Worm (Caenorhabditis elegans) whole organism, L1 larva: ENCODE results near the gene R166.3.

Experiments used
- C04F5.9 ChIP-seq: sonication (generic microtip); optimal IDR thresholded peaks from 2 replicates; lab custom pipeline; 2016; ENCODE audit warnings: missing genetic modification characterization, missing compliant biosample characterization
- C34B4.2 ChIP-seq: sonication (generic microtip); optimal IDR thresholded peaks from 2 replicates; lab custom pipeline; 2017; ENCODE audit warnings: mild to moderate bottlenecking, missing genetic modification characterization, missing compliant biosample characterization
- Y116A8C.19 ChIP-seq: sonication (generic microtip); optimal IDR thresholded peaks from 2 replicates; lab custom pipeline; 2016; ENCODE audit warnings: missing compliant biosample characterization, missing genetic modification characterization, borderline replicate concordance
- ama-1 ChIP-seq: fragments of 150-350 bp; optimal IDR thresholded peaks from 2 replicates; lab custom pipeline; 2014
- ceh-63 ChIP-seq: fragments of 200-800 bp; sonication (Bioruptor generic); optimal IDR thresholded peaks from 2 replicates; lab custom pipeline; 2018; ENCODE audit warnings: mild to moderate bottlenecking, missing genetic modification characterization, missing compliant biosample characterization
- ceh-82 ChIP-seq, 3 experiments: fragments of 150-350 bp in 1 of 3; sonication (generic microtip) in 2 of 3; optimal IDR thresholded peaks; 2 replicates each; lab custom pipeline; 2014 to 2017; ENCODE audit warnings: missing biosample characterization in 3 of 3, missing genetic modification characterization in 3 of 3
- ceh-88 ChIP-seq: fragments of 200-800 bp; sonication (Bioruptor generic); IDR thresholded peaks from 2 replicates; pipeline ENCODE4 v1.3.6; 2022; ENCODE audit warnings: missing genetic modification characterization, missing compliant biosample characterization
- ces-1 ChIP-seq: fragments of 150-350 bp; optimal IDR thresholded peaks from 2 replicates; lab custom pipeline; 2014; ENCODE audit warnings: missing biosample characterization, missing genetic modification reagents, missing genetic modification characterization
- efl-1 ChIP-seq, 4 experiments: fragments of 150-350 bp; optimal IDR thresholded peaks in 3 of 4; peaks in 1 of 4; 1 replicate in 1 of 4; 2 replicates in 3 of 4; lab custom pipeline; 2014; ENCODE audit warnings: missing biosample characterization in 2 of 4, missing genetic modification characterization in 2 of 4, missing genetic modification reagents in 2 of 4
- egl-27 ChIP-seq, 2 experiments: fragments of 150-350 bp in 1 of 2; sonication (generic microtip); optimal IDR thresholded peaks; 3 replicates each; lab custom pipeline; 2017 to 2018; ENCODE audit warnings: missing biosample characterization in 2 of 2, missing genetic modification characterization in 2 of 2, missing genetic modification reagents in 2 of 2
- elt-3 ChIP-seq, 6 experiments: fragments of 150-350 bp in 1 of 6; sonication (generic microtip); optimal IDR thresholded peaks; 2 replicates each; lab custom pipeline; 2017 to 2018; ENCODE audit warnings: missing biosample characterization in 6 of 6, missing genetic modification characterization in 6 of 6, inconsistent platforms in 1 of 6
- fkh-4 ChIP-seq: sonication (generic microtip); optimal IDR thresholded peaks from 2 replicates; lab custom pipeline; 2016; ENCODE audit warnings: missing compliant biosample characterization, missing genetic modification characterization, borderline replicate concordance
- fkh-8 ChIP-seq: sonication (generic microtip); optimal IDR thresholded peaks from 2 replicates; lab custom pipeline; 2016; ENCODE audit warnings: mild to moderate bottlenecking, missing genetic modification characterization, missing compliant biosample characterization
- grh-1 ChIP-seq: fragments of 200-800 bp; sonication (Bioruptor generic); IDR thresholded peaks from 2 replicates; pipeline ENCODE4 v1.3.6; 2022; ENCODE audit warnings: missing genetic modification reagents, missing genetic modification characterization, missing compliant biosample characterization
- hlh-4 ChIP-seq: sonication (generic microtip); optimal IDR thresholded peaks from 2 replicates; lab custom pipeline; 2016; ENCODE audit warnings: mild to moderate bottlenecking, missing genetic modification characterization, missing compliant biosample characterization
- hpl-2 ChIP-seq: fragments of 150-350 bp; optimal IDR thresholded peaks from 2 replicates; lab custom pipeline; 2014; ENCODE audit warnings: missing biosample characterization, missing genetic modification reagents, missing genetic modification characterization
- isw-1 ChIP-seq: fragments of 200-800 bp; sonication (Bioruptor generic); IDR thresholded peaks from 2 replicates; pipeline ENCODE4 v1.3.6; 2022; ENCODE audit warnings: missing genetic modification characterization, missing compliant biosample characterization
- jun-1 ChIP-seq: fragments of 150-350 bp; optimal IDR thresholded peaks from 2 replicates; lab custom pipeline; 2014; ENCODE audit warnings: missing biosample characterization, missing genetic modification reagents, missing genetic modification characterization
- lin-13 ChIP-seq: fragments of 150-350 bp; optimal IDR thresholded peaks from 2 replicates; lab custom pipeline; 2014; ENCODE audit warnings: missing biosample characterization, missing genetic modification reagents, missing genetic modification characterization
- lin-14 ChIP-seq: fragments of 200-800 bp; sonication (Bioruptor generic); optimal IDR thresholded peaks from 2 replicates; lab custom pipeline; 2018; ENCODE audit warnings: mild to moderate bottlenecking, missing genetic modification characterization, moderate library complexity, missing compliant biosample characterization
- lin-15B ChIP-seq: fragments of 150-350 bp; sonication (generic microtip); optimal IDR thresholded peaks from 3 replicates; lab custom pipeline; 2014; ENCODE audit warnings: missing biosample characterization, missing genetic modification characterization
- lir-3 ChIP-seq: sonication (generic microtip); optimal IDR thresholded peaks from 2 replicates; lab custom pipeline; 2016; ENCODE audit warnings: mild to moderate bottlenecking, missing genetic modification characterization, moderate library complexity, missing compliant biosample characterization; ENCODE audit not compliant: poor library complexity
- lsy-2 ChIP-seq, 2 experiments: fragments of 150-350 bp; optimal IDR thresholded peaks; 2 replicates each; lab custom pipeline; 2014; ENCODE audit warnings: missing biosample characterization in 2 of 2, missing genetic modification characterization in 2 of 2
- mab-9 ChIP-seq: fragments of 200-800 bp; sonication (Bioruptor generic); IDR thresholded peaks from 2 replicates; pipeline ENCODE4 v1.3.6; 2022; ENCODE audit warnings: missing genetic modification reagents, missing genetic modification characterization, missing compliant biosample characterization
- mdl-1 ChIP-seq, 2 experiments: fragments of 150-350 bp; optimal IDR thresholded peaks; 2 replicates each; lab custom pipeline; 2014 to 2017; ENCODE audit warnings: missing biosample characterization in 2 of 2, missing genetic modification characterization in 2 of 2, inconsistent platforms in 1 of 2
- mef-2 ChIP-seq: fragments of 150-350 bp; optimal IDR thresholded peaks from 2 replicates; lab custom pipeline; 2014; ENCODE audit warnings: missing biosample characterization, missing genetic modification characterization
- mep-1 ChIP-seq: fragments of 150-350 bp; optimal IDR thresholded peaks from 2 replicates; lab custom pipeline; 2014; ENCODE audit warnings: missing biosample characterization, missing genetic modification characterization
- nhr-11 ChIP-seq: fragments of 150-350 bp; optimal IDR thresholded peaks from 2 replicates; lab custom pipeline; 2014; ENCODE audit warnings: missing biosample characterization, missing genetic modification characterization
- nhr-237 ChIP-seq: fragments of 150-350 bp; optimal IDR thresholded peaks from 2 replicates; lab custom pipeline; 2014; ENCODE audit warnings: missing biosample characterization, missing genetic modification characterization
- nhr-28 ChIP-seq: fragments of 150-350 bp; optimal IDR thresholded peaks from 2 replicates; lab custom pipeline; 2014; ENCODE audit warnings: missing biosample characterization, missing genetic modification characterization
- nhr-47 ChIP-seq: sonication (generic microtip); optimal IDR thresholded peaks from 2 replicates; lab custom pipeline; 2016; ENCODE audit warnings: mild to moderate bottlenecking, missing genetic modification characterization, moderate library complexity, missing compliant biosample characterization
- nhr-71 ChIP-seq: sonication (generic microtip); optimal IDR thresholded peaks from 2 replicates; lab custom pipeline; 2016; ENCODE audit warnings: mild to moderate bottlenecking, missing genetic modification characterization, moderate library complexity, missing compliant biosample characterization
- nhr-77 ChIP-seq: fragments of 150-350 bp; optimal IDR thresholded peaks from 2 replicates; lab custom pipeline; 2014; ENCODE audit warnings: missing biosample characterization, missing genetic modification characterization
- nhr-84 ChIP-seq: sonication (generic microtip); optimal IDR thresholded peaks from 2 replicates; lab custom pipeline; 2017; ENCODE audit warnings: missing biosample characterization, missing genetic modification characterization
- nhr-90 ChIP-seq: sonication (generic microtip); optimal IDR thresholded peaks from 2 replicates; lab custom pipeline; 2016; ENCODE audit warnings: mild to moderate bottlenecking, missing genetic modification characterization, missing compliant biosample characterization; ENCODE audit not compliant: poor library complexity
- pag-3 ChIP-seq: sonication (generic microtip); optimal IDR thresholded peaks from 2 replicates; lab custom pipeline; 2017; ENCODE audit warnings: missing genetic modification characterization, mild to moderate bottlenecking, missing compliant biosample characterization, antibody characterized with exemption, borderline replicate concordance; ENCODE audit not compliant: insufficient read depth
- pax-3 ChIP-seq: fragments of 200-800 bp; sonication (Bioruptor generic); optimal IDR thresholded peaks from 2 replicates; lab custom pipeline; 2018; ENCODE audit warnings: mild to moderate bottlenecking, missing genetic modification characterization, moderate library complexity, missing compliant biosample characterization
- pqm-1 ChIP-seq: sonication (generic microtip); optimal IDR thresholded peaks from 3 replicates; lab custom pipeline; 2017; ENCODE audit warnings: missing biosample characterization, missing genetic modification characterization
- rnt-1 ChIP-seq: sonication (generic microtip); optimal IDR thresholded peaks from 2 replicates; lab custom pipeline; 2016; ENCODE audit warnings: mild to moderate bottlenecking, missing genetic modification characterization, moderate library complexity, missing compliant biosample characterization
- snpc-4 ChIP-seq: fragments of 150-350 bp; optimal IDR thresholded peaks from 2 replicates; lab custom pipeline; 2014; ENCODE audit warnings: missing biosample characterization, missing genetic modification characterization
- sptf-1 ChIP-seq: fragments of 150-350 bp; optimal IDR thresholded peaks from 2 replicates; lab custom pipeline; 2014; ENCODE audit warnings: missing biosample characterization, missing genetic modification characterization
- sup-37 ChIP-seq: fragments of 200-800 bp; sonication (Bioruptor generic); optimal IDR thresholded peaks from 2 replicates; lab custom pipeline; 2018; ENCODE audit warnings: mild to moderate bottlenecking, missing genetic modification characterization, missing compliant biosample characterization
- swsn-7 ChIP-seq: sonication (generic microtip); optimal IDR thresholded peaks from 2 replicates; lab custom pipeline; 2016; ENCODE audit warnings: missing genetic modification characterization, missing compliant biosample characterization
- tbx-2 ChIP-seq: sonication (generic microtip); optimal IDR thresholded peaks from 2 replicates; lab custom pipeline; 2016; ENCODE audit warnings: missing genetic modification characterization, missing compliant biosample characterization
- unc-130 ChIP-seq: fragments of 150-350 bp; optimal IDR thresholded peaks from 2 replicates; lab custom pipeline; 2017; ENCODE audit warnings: missing biosample characterization, missing genetic modification characterization, inconsistent platforms
- unc-62 ChIP-seq: fragments of 150-350 bp; optimal IDR thresholded peaks from 2 replicates; lab custom pipeline; 2014; ENCODE audit warnings: missing biosample characterization, missing genetic modification reagents, missing genetic modification characterization
- unc-98 ChIP-seq: fragments of 200-800 bp; sonication (Bioruptor generic); IDR thresholded peaks from 2 replicates; pipeline ENCODE4 v1.3.6; 2022; ENCODE audit warnings: missing genetic modification characterization, missing compliant biosample characterization
- zip-4 ChIP-seq: fragments of 200-800 bp; sonication (Bioruptor generic); optimal IDR thresholded peaks from 2 replicates; lab custom pipeline; 2018; ENCODE audit warnings: mild to moderate bottlenecking, missing genetic modification characterization, moderate library complexity, missing compliant biosample characterization
- ztf-11 ChIP-seq, 2 experiments: sonication (generic microtip); optimal IDR thresholded peaks; 2 replicates each; lab custom pipeline; 2016 to 2017; ENCODE audit warnings: missing genetic modification characterization in 2 of 2, missing biosample characterization in 1 of 2, missing compliant biosample characterization in 1 of 2

R166.3 gene

ce11 chrII:10579655-10580054 is 40.5 kb upstream of the R166.3 start, which contains the start of gene dohh-1:
dohh-1 (plus strand) TSS chrII:10579955.
- TF ChIP-seq nhr-47, result no peak
- no peak for TF ChIP-seq efl-1 (optimal IDR thresholded peaks at IDR 0.05; lab: Kevin White, UChicago)
- peak in 1 of 2 experiments; percentile 14 for TF ChIP-seq efl-1 (GFP tag; optimal IDR thresholded peaks at IDR 0.05 in 1 of 2; lab: Kevin White, UChicago)

DNA sequence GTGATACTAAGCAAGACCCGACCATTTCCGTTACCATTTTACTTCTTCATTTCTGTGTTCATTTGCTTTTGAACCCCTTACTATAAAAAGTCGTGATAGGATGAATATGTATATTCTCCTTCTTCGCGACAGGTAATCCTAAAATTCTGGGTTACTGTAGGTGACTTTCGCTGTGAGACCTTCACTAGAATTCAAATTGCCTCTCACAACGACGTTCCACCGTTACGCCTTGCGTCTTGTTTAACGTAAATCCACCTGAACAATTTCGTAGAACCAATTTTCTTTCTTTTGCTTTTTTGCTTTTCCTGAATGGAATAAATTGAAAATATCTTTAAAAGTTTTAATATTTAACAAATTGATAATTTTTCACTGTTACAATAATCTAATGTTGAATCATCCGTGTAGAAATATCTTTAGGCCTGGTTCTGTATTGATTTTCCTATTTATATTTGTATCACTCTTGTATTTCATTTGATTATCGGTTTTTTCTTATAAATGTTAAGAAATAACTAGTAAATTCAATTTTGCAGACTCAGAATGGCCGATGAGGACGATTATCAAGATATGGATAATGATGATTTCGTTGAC is 39.8 kb upstream of the R166.3 start, which contains the start of gene rpb-6:
TSS of gene rpb-6 (plus strand) at position 538 of the 588 bp plus-strand sequence.
- TF ChIP-seq lin-15B (tag; lab: Kevin White, UChicago) (no peak), sptf-1 (no peak), zip-4 (no peak), ztf-11 (tag; optimal IDR thresholded peaks at IDR 0.05; lab: Kevin White, UChicago) (no peak), snpc-4 (tag; lab: Kevin White, UChicago) (no peak), mep-1 (tag; lab: Kevin White, UChicago) (peak; percentile 52), mef-2 (tag; lab: Kevin White, UChicago) (no peak), pag-3 (tag; lab: Kevin White, UChicago) (no peak), hpl-2 (GFP tag; lab: Kevin White, UChicago) (no peak), unc-62 (GFP tag; lab: Kevin White, UChicago) (no peak), mab-9 (GFP tag; lab: Robert Waterston, UW) (no peak), C34B4.2 (tag; lab: Kevin White, UChicago) (no peak), unc-130 (no peak), tbx-2 (tag; lab: Kevin White, UChicago) (no peak), lsy-2 (tag; optimal IDR thresholded peaks at IDR 0.05; lab: Kevin White, UChicago) (peak; percentile 52 to 86), efl-1 (optimal IDR thresholded peaks at IDR 0.05; lab: Kevin White, UChicago) (peak; percentile 37 to 87), efl-1 (GFP tag; optimal IDR thresholded peaks at IDR 0.05 in 1 of 2; lab: Kevin White, UChicago) (peak; percentile 87 to 99), unc-98 (no peak), nhr-237 (tag; lab: Kevin White, UChicago) (no peak), grh-1 (GFP tag; lab: Robert Waterston, UW) (no peak), isw-1 (GFP tag; lab: Robert Waterston, UW) (no peak), lir-3 (tag; lab: Kevin White, UChicago) (no peak), nhr-77 (tag; lab: Kevin White, UChicago) (no peak), nhr-71 (tag; lab: Kevin White, UChicago) (peak; percentile 39), nhr-11 (no peak), hlh-4 (tag; lab: Kevin White, UChicago) (no peak), nhr-90 (tag; lab: Kevin White, UChicago) (no peak), lin-13 (GFP tag; lab: Kevin White, UChicago) (peak; percentile 24), egl-27 (tag; optimal IDR thresholded peaks at IDR 0.05; lab: Kevin White, UChicago) (no peak), mdl-1 (tag; optimal IDR thresholded peaks at IDR 0.05; lab: Kevin White, UChicago) (no peak), Y116A8C.19 (no peak), nhr-84 (tag; lab: Kevin White, UChicago) (no peak), ceh-88 (no peak), pqm-1 (no peak), ama-1 (no peak), fkh-4 (tag; lab: Kevin White, UChicago) (no peak), ceh-82 (tag; optimal IDR thresholded peaks at IDR 0.05; lab: Kevin White, UChicago) (no peak), C04F5.9 (tag; lab: Kevin White, UChicago) (no peak), jun-1 (tag; lab: Kevin White, UChicago) (no peak), rnt-1 (tag; lab: Kevin White, UChicago) (peak; percentile 41), sup-37 (GFP tag; lab: Kevin White, UChicago) (no peak), fkh-8 (tag; lab: Kevin White, UChicago) (no peak), elt-3 (tag; optimal IDR thresholded peaks at IDR 0.05; lab: Kevin White, UChicago) (peak in 1 of 6 experiments; percentile 2), nhr-28 (tag; lab: Kevin White, UChicago) (no peak), nhr-47 (peak; percentile 38), swsn-7 (tag; lab: Kevin White, UChicago) (no peak), lin-14 (GFP tag; lab: Kevin White, UChicago) (no peak), ceh-63 (GFP tag; lab: Kevin White, UChicago) (no peak), ces-1 (GFP tag; lab: Kevin White, UChicago) (no peak), pax-3 (tag; lab: Kevin White, UChicago) (no peak)
